Fruit fly (Drosophila melanogaster): ENCODE results near the gene CG2926.
A peak's percentile ranks its signal among the peaks of the same experiment; 100 is the strongest.

The CG2926 gene

dm6 chr3R:5592009-5592572, 3.9 kb upstream of the CG2926 start:
- TF ChIP-seq Bdp1 (GFP tag; optimal IDR thresholded peaks at IDR 0.05) (no peak), HmgD (GFP tag; optimal IDR thresholded peaks at IDR 0.05) (no peak), lola (GFP tag; optimal IDR thresholded peaks at IDR 0.05) (no peak), Elba2 (GFP tag; optimal IDR thresholded peaks at IDR 0.05) (peak; percentile 71), row (GFP tag; IDR thresholded peaks at IDR 0.05) (no peak), tin (GFP tag; optimal IDR thresholded peaks at IDR 0.05) (no peak), nerfin-1 (tag; optimal IDR thresholded peaks at IDR 0.05) (no peak), CG11504 (tag; optimal IDR thresholded peaks at IDR 0.05) (no peak), Adf1 (GFP tag; IDR thresholded peaks at IDR 0.05) (no peak), tap (tag; optimal IDR thresholded peaks at IDR 0.05) (no peak), Chrac-16 (GFP tag; optimal IDR thresholded peaks at IDR 0.05) (no peak), Fer1 (GFP tag; optimal IDR thresholded peaks at IDR 0.05) (no peak), CG8765 (GFP tag; IDR thresholded peaks at IDR 0.05) (no peak), sima (GFP tag; optimal IDR thresholded peaks at IDR 0.05) (no peak), Dll (GFP tag; IDR thresholded peaks at IDR 0.05; ENCODE audit: partially characterized antibody) (no peak), sd (tag; optimal IDR thresholded peaks at IDR 0.05) (no peak), cad (GFP tag; optimal IDR thresholded peaks at IDR 0.05) (peak; percentile 39), Hey (tag; optimal IDR thresholded peaks at IDR 0.05) (no peak), Ptx1 (GFP tag; IDR thresholded peaks at IDR 0.05) (no peak), sr (GFP tag; IDR thresholded peaks at IDR 0.05) (peak; percentile 67; the same call in 2 of the 3 replicates), Bteb2 (GFP tag; optimal IDR thresholded peaks at IDR 0.05) (no peak), fru (optimal IDR thresholded peaks at IDR 0.05) (no peak), Nf-YC (tag; optimal IDR thresholded peaks at IDR 0.05) (peak; percentile 63), Sox102F (GFP tag; optimal IDR thresholded peaks at IDR 0.05) (no peak), CG11723 (GFP tag; optimal IDR thresholded peaks at IDR 0.05) (no peak), Taf1 (GFP tag; IDR thresholded peaks at IDR 0.05) (no peak), CG12071 (GFP tag; optimal IDR thresholded peaks at IDR 0.05) (no peak), Deaf1 (tag; optimal IDR thresholded peaks at IDR 0.05) (peak; percentile 41), CG6272 (GFP tag; IDR thresholded peaks at IDR 0.05) (no peak), CG10321 (GFP tag; IDR thresholded peaks at IDR 0.05) (peak; percentile 96), bbx (GFP tag; IDR thresholded peaks at IDR 0.05; ENCODE audit: partially characterized antibody) (0 out of 2 replicates have a peak, but pooled peaks have one; percentile 15), CG30403 (GFP tag; optimal IDR thresholded peaks at IDR 0.05) (no peak), en (GFP tag; optimal IDR thresholded peaks at IDR 0.05) (no peak), Gug (GFP tag; IDR thresholded peaks at IDR 0.05) (no peak), bcd (GFP tag; optimal IDR thresholded peaks at IDR 0.05) (no peak), grn (GFP tag; optimal IDR thresholded peaks at IDR 0.05) (no peak), CG17612 (GFP tag; IDR thresholded peaks at IDR 0.05) (no peak), Bgb (GFP tag; IDR thresholded peaks at IDR 0.05; ENCODE audit: partially characterized antibody) (no peak), CG4617 (GFP tag; optimal IDR thresholded peaks at IDR 0.05; ENCODE audit: borderline replicate concordance) (peak; percentile 47), amos (GFP tag; IDR thresholded peaks at IDR 0.05; ENCODE audit: partially characterized antibody) (peak; percentile 33; the same call in 1 of the 2 replicates), CG10979 (tag; optimal IDR thresholded peaks at IDR 0.05) (no peak), CG6791 (GFP tag; IDR thresholded peaks at IDR 0.05; ENCODE audit: partially characterized antibody) (no peak), MESR4 (GFP tag; optimal IDR thresholded peaks at IDR 0.05) (peak; percentile 13), CG10366 (GFP tag; IDR thresholded peaks at IDR 0.05) (no peak), ftz-f1 (GFP tag; optimal IDR thresholded peaks at IDR 0.05) (peak; percentile 63), CG4730 (GFP tag; IDR thresholded peaks at IDR 0.05) (no peak), CG12155 (GFP tag; optimal IDR thresholded peaks at IDR 0.05) (no peak), br (optimal IDR thresholded peaks at IDR 0.05) (no peak), aop (GFP tag; IDR thresholded peaks at IDR 0.05) (no peak), YL-1 (GFP tag; optimal IDR thresholded peaks at IDR 0.05) (peak; percentile 78), CG8478 (optimal IDR thresholded peaks at IDR 0.05) (peak; percentile 17), B-H2 (GFP tag; optimal IDR thresholded peaks at IDR 0.05) (peak; percentile 28)
